Fruit fly (Drosophila melanogaster) Kc167 (cell line): ENCODE results near the gene CG46304.

ENCODE experiments used
- Myc ChIP-seq: fragments of >200 bp; optimal IDR thresholded peaks from 2 replicates; lab custom pipeline; 2017; ENCODE audit warnings: missing external identifiers
- Sin3A ChIP-seq: fragments of >200 bp; optimal IDR thresholded peaks from 2 replicates; lab custom pipeline; 2018; ENCODE audit warnings: missing external identifiers
- h ChIP-seq: fragments of >200 bp; optimal IDR thresholded peaks from 3 replicates; lab custom pipeline; 2018; ENCODE audit warnings: missing external identifiers
- insv ChIP-seq: fragments of >200 bp; optimal IDR thresholded peaks from 3 replicates; lab custom pipeline; 2018; ENCODE audit warnings: missing external identifiers
- psq ChIP-seq: fragments of >200 bp; optimal IDR thresholded peaks from 2 replicates; lab custom pipeline; 2017; ENCODE audit warnings: missing external identifiers
- ttk ChIP-seq: sonication (Bioruptor generic); optimal IDR thresholded peaks from 2 replicates; lab custom pipeline; 2017; ENCODE audit warnings: missing external identifiers

CG46304 gene

dm6 chr2L:18944175-18945012, 1.7 kb upstream of the CG46304 start:
- TF ChIP-seq psq (lab: Kevin White, UChicago): no peak
- no peak for TF ChIP-seq insv (lab: Kevin White, UChicago)
- no peak for TF ChIP-seq Myc
- no peak for TF ChIP-seq Sin3A (lab: Kevin White, UChicago)
- TF ChIP-seq ttk (lab: Kevin White, UChicago): no peak
- no peak for TF ChIP-seq h (lab: Kevin White, UChicago)

dm6 chr2L:18946636-18947514, 770 bp downstream of the CG46304 start:
- TF ChIP-seq insv (lab: Kevin White, UChicago): no peak

dm6 chr2L:18947515-18947998, 1.5 kb downstream of the CG46304 start:
- TF ChIP-seq Myc (no peak), Sin3A (lab: Kevin White, UChicago) (no peak), psq (lab: Kevin White, UChicago) (no peak), ttk (lab: Kevin White, UChicago) (no peak), insv (lab: Kevin White, UChicago) (no peak), h (lab: Kevin White, UChicago) (no peak)

dm6 chr2L:18948065-18948723, 2.1 kb downstream of the CG46304 start:
- TF ChIP-seq insv (lab: Kevin White, UChicago) (no peak), psq (lab: Kevin White, UChicago) (no peak), ttk (lab: Kevin White, UChicago) (no peak), Sin3A (lab: Kevin White, UChicago) (no peak), h (lab: Kevin White, UChicago) (no peak), Myc (no peak)

dm6 chr2L:18948724-18949108, 2.6 kb downstream of the CG46304 start, which contains the start of gene CG10428:
TSS of gene CG10428 (plus strand) at chr2L:18948884.
- TF ChIP-seq ttk (lab: Kevin White, UChicago): no peak
- no peak for TF ChIP-seq h (lab: Kevin White, UChicago)
- TF ChIP-seq Myc: no peak
- no peak for TF ChIP-seq insv (lab: Kevin White, UChicago)

dm6 chr2L:18951674-18952073, 5.6 kb downstream of the CG46304 start, which contains the start of gene Nedd8:
TSS of gene Nedd8 (minus strand) at chr2L:18951837.
- TF ChIP-seq psq (lab: Kevin White, UChicago) (no peak), Myc (no peak), Sin3A (lab: Kevin White, UChicago) (no peak), h (lab: Kevin White, UChicago) (no peak), insv (lab: Kevin White, UChicago) (no peak), ttk (lab: Kevin White, UChicago) (no peak)

- TF ChIP-seq Sin3A (lab: Kevin White, UChicago) (no peak), h (lab: Kevin White, UChicago) (no peak), insv (lab: Kevin White, UChicago) (no peak), Myc (no peak), ttk (lab: Kevin White, UChicago) (no peak), psq (lab: Kevin White, UChicago) (no peak)
These were observed 7.6 kb downstream of the CG46304 start for dm6 chr2L:18953512-18954254.

dm6 chr2L:18954255-18954715, 8.2 kb downstream of the CG46304 start, which contains the start of gene CG10621:
TSS of gene CG10621 (minus strand) at chr2L:18954431.
- TF ChIP-seq Myc (no peak), psq (lab: Kevin White, UChicago) (no peak), ttk (lab: Kevin White, UChicago) (no peak), h (lab: Kevin White, UChicago) (no peak), Sin3A (lab: Kevin White, UChicago) (no peak), insv (lab: Kevin White, UChicago) (no peak)

- TF ChIP-seq Myc (no peak), psq (lab: Kevin White, UChicago) (no peak), ttk (lab: Kevin White, UChicago) (no peak), Sin3A (lab: Kevin White, UChicago) (no peak), h (lab: Kevin White, UChicago) (no peak)
These were observed 9.6 kb downstream of the CG46304 start for dm6 chr2L:18955666-18956065.

dm6 chr2L:18957142-18957674, 11.1 kb downstream of the CG46304 start, which contains the start of gene Bhmt:
TSS of gene Bhmt (minus strand) at chr2L:18957311.
- TF ChIP-seq h (lab: Kevin White, UChicago) (no peak), insv (lab: Kevin White, UChicago) (no peak), Myc (no peak), psq (lab: Kevin White, UChicago) (no peak), Sin3A (lab: Kevin White, UChicago) (no peak)
